Worm (Caenorhabditis elegans) whole organism, L4 larva: ENCODE results near the gene T10H9.8.

Experiments used
- D1046.2 ChIP-seq: fragments of 200-800 bp; sonication (Bioruptor generic); IDR thresholded peaks from 2 replicates; pipeline ENCODE4 v1.3.6; 2022; ENCODE audit warnings: missing genetic modification characterization, missing compliant biosample characterization
- F26F4.8 ChIP-seq: fragments of 200-800 bp; sonication (Bioruptor generic); conservative IDR thresholded peaks from 2 replicates; pipeline ENCODE4 v1.3.6; 2022; ENCODE audit warnings: missing genetic modification characterization, missing compliant biosample characterization
- F37D6.2 ChIP-seq: sonication (generic microtip); optimal IDR thresholded peaks from 2 replicates; lab custom pipeline; 2016; ENCODE audit warnings: mild to moderate bottlenecking, missing genetic modification characterization, missing compliant biosample characterization
- F49E8.2 ChIP-seq: sonication (generic microtip); optimal IDR thresholded peaks from 2 replicates; lab custom pipeline; 2016; ENCODE audit warnings: missing compliant biosample characterization, mild to moderate bottlenecking, missing genetic modification characterization, borderline replicate concordance
- Y75B8A.6 ChIP-seq: fragments of 200-800 bp; sonication (Bioruptor generic); IDR thresholded peaks from 2 replicates; pipeline ENCODE4 v1.3.6; 2022; ENCODE audit warnings: missing genetic modification reagents, missing genetic modification characterization, missing compliant biosample characterization
- ceh-20 ChIP-seq: fragments of 200-800 bp; sonication (Bioruptor generic); IDR thresholded peaks from 2 replicates; pipeline ENCODE4 v1.3.6; 2022; ENCODE audit warnings: missing genetic modification reagents, missing genetic modification characterization, missing compliant biosample characterization
- ceh-32 ChIP-seq: sonication (generic microtip); optimal IDR thresholded peaks from 2 replicates; lab custom pipeline; 2016; ENCODE audit warnings: mild to moderate bottlenecking, missing genetic modification characterization, missing compliant biosample characterization; ENCODE audit not compliant: poor library complexity
- ceh-44 ChIP-seq: fragments of 200-800 bp; sonication (Bioruptor generic); IDR thresholded peaks from 2 replicates; pipeline ENCODE4 v1.3.6; 2022; ENCODE audit warnings: missing genetic modification reagents, missing genetic modification characterization, missing compliant biosample characterization
- daf-16 ChIP-seq, 3 experiments: sonication (generic microtip); optimal IDR thresholded peaks; 2 replicates each; lab custom pipeline; 2016 to 2017; ENCODE audit warnings: missing genetic modification characterization in 3 of 3, missing genetic modification reagents in 3 of 3, mild to moderate bottlenecking in 2 of 3, missing compliant biosample characterization in 2 of 3, missing biosample characterization in 1 of 3, moderate library complexity in 1 of 3
- daf-8 ChIP-seq: fragments of 200-800 bp; sonication (Bioruptor generic); IDR thresholded peaks from 2 replicates; pipeline ENCODE4 v1.3.6; 2022; ENCODE audit warnings: missing genetic modification characterization, missing compliant biosample characterization
- dmd-6 ChIP-seq: fragments of 200-800 bp; sonication (Bioruptor generic); IDR thresholded peaks from 2 replicates; pipeline ENCODE4 v1.3.6; 2022; ENCODE audit warnings: missing genetic modification reagents, missing genetic modification characterization, missing compliant biosample characterization
- dmd-8 ChIP-seq: fragments of 200-800 bp; sonication (Bioruptor generic); IDR thresholded peaks from 2 replicates; pipeline ENCODE4 v1.3.6; 2022; ENCODE audit warnings: missing genetic modification characterization, missing compliant biosample characterization
- duxl-1 ChIP-seq: sonication (generic microtip); optimal IDR thresholded peaks from 2 replicates; lab custom pipeline; 2016; ENCODE audit warnings: mild to moderate bottlenecking, missing genetic modification characterization, moderate library complexity, missing compliant biosample characterization; ENCODE audit not compliant: poor library complexity
- dve-1 ChIP-seq: sonication (generic microtip); optimal IDR thresholded peaks from 2 replicates; lab custom pipeline; 2017; ENCODE audit warnings: antibody characterized with exemption, mild to moderate bottlenecking, missing genetic modification characterization, missing compliant biosample characterization; ENCODE audit not compliant: insufficient read depth
- fkh-10 ChIP-seq: fragments of 150-350 bp; optimal IDR thresholded peaks from 2 replicates; lab custom pipeline; 2014; ENCODE audit warnings: missing biosample characterization, missing genetic modification reagents, missing genetic modification characterization
- gei-8 ChIP-seq: fragments of 200-800 bp; sonication (Bioruptor generic); optimal IDR thresholded peaks from 2 replicates; lab custom pipeline; 2018; ENCODE audit warnings: mild to moderate bottlenecking, missing genetic modification characterization, missing compliant biosample characterization
- hlh-11 ChIP-seq: fragments of 200-800 bp; sonication (Bioruptor generic); optimal IDR thresholded peaks from 2 replicates; lab custom pipeline; 2018; ENCODE audit warnings: mild to moderate bottlenecking, missing genetic modification characterization, missing compliant biosample characterization
- hlh-30 ChIP-seq: sonication (generic microtip); optimal IDR thresholded peaks from 2 replicates; lab custom pipeline; 2017; ENCODE audit warnings: antibody characterized with exemption, mild to moderate bottlenecking, missing genetic modification characterization, missing compliant biosample characterization; ENCODE audit not compliant: insufficient read depth
- lin-13 ChIP-seq: fragments of 150-350 bp; optimal IDR thresholded peaks from 2 replicates; lab custom pipeline; 2014; ENCODE audit warnings: missing biosample characterization, missing genetic modification reagents, missing genetic modification characterization
- lin-15B ChIP-seq: fragments of 150-350 bp; sonication (generic microtip); optimal IDR thresholded peaks from 3 replicates; lab custom pipeline; 2014; ENCODE audit warnings: missing biosample characterization, missing genetic modification characterization
- lin-39 ChIP-seq: fragments of 150-350 bp; optimal IDR thresholded peaks from 2 replicates; lab custom pipeline; 2014; ENCODE audit warnings: missing biosample characterization, missing genetic modification reagents, missing genetic modification characterization
- mdl-1 ChIP-seq, 2 experiments: fragments of 150-350 bp in 1 of 2; sonication (generic microtip) in 1 of 2; optimal IDR thresholded peaks; 2 replicates each; lab custom pipeline; 2014 to 2017; ENCODE audit warnings: missing biosample characterization in 2 of 2, missing genetic modification characterization in 2 of 2
- mes-2 ChIP-seq: sonication (generic microtip); optimal IDR thresholded peaks from 2 replicates; lab custom pipeline; 2016; ENCODE audit warnings: missing genotype, mild to moderate bottlenecking, missing genetic modification characterization, missing compliant biosample characterization; ENCODE audit not compliant: poor library complexity, severe bottlenecking
- mxl-2 ChIP-seq: fragments of 200-800 bp; sonication (Bioruptor generic); conservative IDR thresholded peaks from 2 replicates; pipeline ENCODE4 v1.3.6; 2022; ENCODE audit warnings: missing genetic modification reagents, missing genetic modification characterization, missing compliant biosample characterization
- nhr-10 ChIP-seq: fragments of 150-350 bp; optimal IDR thresholded peaks from 2 replicates; lab custom pipeline; 2014; ENCODE audit warnings: missing biosample characterization, missing genetic modification characterization
- nhr-237 ChIP-seq: sonication (generic microtip); optimal IDR thresholded peaks from 2 replicates; lab custom pipeline; 2017; ENCODE audit warnings: missing biosample characterization, missing genetic modification characterization
- nhr-28 ChIP-seq: fragments of 150-350 bp; optimal IDR thresholded peaks from 2 replicates; lab custom pipeline; 2014; ENCODE audit warnings: missing biosample characterization, missing genetic modification characterization
- nhr-41 ChIP-seq: fragments of 200-800 bp; sonication (Bioruptor generic); IDR thresholded peaks from 2 replicates; pipeline ENCODE4 v1.3.6; 2022; ENCODE audit warnings: missing genetic modification reagents, missing genetic modification characterization, missing compliant biosample characterization
- nhr-42 ChIP-seq: fragments of 200-800 bp; sonication (Bioruptor generic); IDR thresholded peaks from 2 replicates; pipeline ENCODE4 v1.3.6; 2022; ENCODE audit warnings: missing genetic modification characterization, missing compliant biosample characterization
- nhr-76 ChIP-seq: fragments of 150-350 bp; optimal IDR thresholded peaks from 2 replicates; lab custom pipeline; 2014; ENCODE audit warnings: missing biosample characterization, missing genetic modification characterization
- php-3 ChIP-seq: fragments of 200-800 bp; sonication (Bioruptor generic); IDR thresholded peaks from 2 replicates; pipeline ENCODE4 v1.3.6; 2022; ENCODE audit warnings: missing genetic modification reagents, missing genetic modification characterization, missing compliant biosample characterization
- pqm-1 ChIP-seq: sonication (generic microtip); optimal IDR thresholded peaks from 2 replicates; lab custom pipeline; 2017; ENCODE audit warnings: missing biosample characterization, missing genetic modification characterization
- set-16 ChIP-seq: fragments of 200-800 bp; sonication (Bioruptor generic); IDR thresholded peaks from 2 replicates; pipeline ENCODE4 v1.3.6; 2022; ENCODE audit warnings: missing genetic modification reagents, missing genetic modification characterization, missing compliant biosample characterization
- tra-1 ChIP-seq: fragments of 200-800 bp; sonication (Bioruptor generic); IDR thresholded peaks from 2 replicates; pipeline ENCODE4 v1.3.6; 2022; ENCODE audit warnings: missing genetic modification reagents, missing genetic modification characterization, missing compliant biosample characterization
- unc-39 ChIP-seq: sonication (generic microtip); optimal IDR thresholded peaks from 2 replicates; lab custom pipeline; 2017; ENCODE audit warnings: missing biosample characterization, missing genetic modification characterization
- vab-7 ChIP-seq: fragments of 200-800 bp; sonication (Bioruptor generic); IDR thresholded peaks from 2 replicates; pipeline ENCODE4 v1.3.6; 2022; ENCODE audit warnings: missing genetic modification reagents, missing genetic modification characterization, missing compliant biosample characterization
- zip-11 ChIP-seq: fragments of 200-800 bp; sonication (Bioruptor generic); IDR thresholded peaks from 2 replicates; pipeline ENCODE4 v1.3.6; 2022; ENCODE audit warnings: missing genetic modification characterization, missing compliant biosample characterization
- zip-2 ChIP-seq: fragments of 150-350 bp; optimal IDR thresholded peaks from 2 replicates; lab custom pipeline; 2014; ENCODE audit warnings: missing biosample characterization, missing genetic modification characterization

The T10H9.8 gene

ce11 chrV:6691813-6692351 is 39.7 kb downstream of the T10H9.8 start, which contains the start of gene mtl-1 (continued):
- no peak for TF ChIP-seq ceh-32 (tag; lab: Kevin White, UChicago)
- TF ChIP-seq mdl-1 (tag; optimal IDR thresholded peaks at IDR 0.05; lab: Kevin White, UChicago): peak in 1 of 2 experiments; percentile 46
- no peak for TF ChIP-seq nhr-41 (GFP tag; lab: Robert Waterston, UW)
- no peak for TF ChIP-seq nhr-237 (tag; lab: Kevin White, UChicago)
- TF ChIP-seq mes-2 (tag; lab: Kevin White, UChicago): no peak
- TF ChIP-seq set-16 (GFP tag; lab: Robert Waterston, UW): no peak
- no peak for TF ChIP-seq nhr-10
- TF ChIP-seq duxl-1 (tag; lab: Kevin White, UChicago): no peak
- TF ChIP-seq dmd-6 (GFP tag; lab: Robert Waterston, UW): peak; percentile 43; the same call in 1 of the 2 replicates
- no peak for TF ChIP-seq fkh-10 (GFP tag; lab: Kevin White, UChicago)
- TF ChIP-seq D1046.2 (GFP tag; lab: Robert Waterston, UW): no peak
- TF ChIP-seq dve-1 (tag; lab: Kevin White, UChicago): peak; percentile 32
- TF ChIP-seq Y75B8A.6 (GFP tag; lab: Robert Waterston, UW): no peak
- TF ChIP-seq F49E8.2 (tag; lab: Kevin White, UChicago): no peak
- peak; percentile 7 for TF ChIP-seq pqm-1 (tag; lab: Kevin White, UChicago)
- TF ChIP-seq daf-8 (GFP tag; lab: Robert Waterston, UW): no peak
- no peak for TF ChIP-seq dmd-8 (GFP tag; lab: Robert Waterston, UW)
- no peak for TF ChIP-seq tra-1 (GFP tag; lab: Robert Waterston, UW)
- TF ChIP-seq zip-11 (GFP tag; lab: Robert Waterston, UW): no peak
- TF ChIP-seq F37D6.2 (tag; lab: Kevin White, UChicago): no peak
- TF ChIP-seq ceh-44 (GFP tag; lab: Robert Waterston, UW): no peak
- TF ChIP-seq gei-8: no peak
- peak; percentile 32 for TF ChIP-seq hlh-11
- no peak for TF ChIP-seq ceh-20 (GFP tag; lab: Robert Waterston, UW)
- TF ChIP-seq daf-16 (GFP tag; optimal IDR thresholded peaks at IDR 0.05; lab: Kevin White, UChicago): no peak
- TF ChIP-seq daf-16 (tag; optimal IDR thresholded peaks at IDR 0.05; lab: Kevin White, UChicago): peak; percentile 87
- no peak for TF ChIP-seq vab-7 (GFP tag; lab: Robert Waterston, UW)
- TF ChIP-seq hlh-30 (tag; lab: Kevin White, UChicago): no peak
- no peak for TF ChIP-seq nhr-42 (GFP tag; lab: Robert Waterston, UW)
- TF ChIP-seq zip-2 (tag; lab: Kevin White, UChicago): no peak
- TF ChIP-seq mxl-2 (GFP tag; lab: Robert Waterston, UW): no peak
- no peak for TF ChIP-seq lin-15B (tag; lab: Kevin White, UChicago)
- TF ChIP-seq nhr-76 (tag; lab: Kevin White, UChicago): no peak
- TF ChIP-seq unc-39 (tag; lab: Kevin White, UChicago): no peak
- no peak for TF ChIP-seq lin-13 (GFP tag; lab: Kevin White, UChicago)
- TF ChIP-seq F26F4.8 (GFP tag; lab: Robert Waterston, UW): no peak

ce11 chrV:6694668-6695067 is 42.5 kb downstream of the T10H9.8 start, which contains the start of gene W02F12.8:
W02F12.8 (minus strand) TSS chrV:6694768.
- TF ChIP-seq php-3 (no peak), nhr-28 (tag; lab: Kevin White, UChicago) (peak; percentile 3)

- TF ChIP-seq hlh-30 (tag; lab: Kevin White, UChicago) (peak; percentile 27), lin-39 (tag; lab: Kevin White, UChicago) (no peak)
Measured at ce11 chrV:6697552-6697951, 45.4 kb downstream of the T10H9.8 start, which contains the start of gene W02F12.2. W02F12.2 (minus strand) TSS chrV:6697652.
